Worm (Caenorhabditis elegans): ENCODE data around the gene F09E5.14.

- TF ChIP-seq him-1 (tag; optimal IDR thresholded peaks at IDR 0.05), result no peak
- no peak for TF ChIP-seq W03F9.2 (tag; optimal IDR thresholded peaks at IDR 0.05)
- TF ChIP-seq dao-5 (tag; optimal IDR thresholded peaks at IDR 0.05), result no peak
Observed at ce11 chrII:5387217-5387616, 42.5 kb upstream of the F09E5.14 start, which contains the start of gene ccpp-6.
